Fruit fly (Drosophila melanogaster) whole organism, embryonic: ENCODE results near the gene CG13029.

Source experiments
- Abd-B ChIP-seq: fragments of 200-800 bp; sonication (Bioruptor generic); optimal IDR thresholded peaks from 2 replicates; lab custom pipeline; 2018; ENCODE audit warnings: missing biosample characterization, mild to moderate bottlenecking, missing genetic modification characterization, moderate library complexity
- B-H1 ChIP-seq: fragments of 200-800 bp; sonication (Bioruptor generic); IDR thresholded peaks from 3 replicates; pipeline ENCODE4 v1.3.6; 2022; ENCODE audit warnings: missing biosample characterization, missing genetic modification characterization
- CG10543 ChIP-seq: fragments of 200-800 bp; sonication (Bioruptor generic); optimal IDR thresholded peaks from 3 replicates; lab custom pipeline; 2017; ENCODE audit warnings: missing biosample characterization, mild to moderate bottlenecking, missing genetic modification characterization, moderate library complexity
- CG12071 ChIP-seq: fragments of 200-800 bp; sonication (Bioruptor generic); optimal IDR thresholded peaks from 3 replicates; lab custom pipeline; 2018; ENCODE audit warnings: missing biosample characterization, mild to moderate bottlenecking, missing genetic modification characterization
- CG12942 ChIP-seq: fragments of 200-800 bp; sonication (Bioruptor generic); optimal IDR thresholded peaks from 3 replicates; lab custom pipeline; 2016; ENCODE audit warnings: missing biosample characterization, missing genetic modification characterization
- CG14710 ChIP-seq: fragments of 200-800 bp; sonication (Bioruptor generic); optimal IDR thresholded peaks from 3 replicates; lab custom pipeline; 2019; ENCODE audit warnings: missing biosample characterization, mild to moderate bottlenecking, missing genetic modification characterization, moderate library complexity
- CG16815 ChIP-seq: fragments of 200-800 bp; sonication (Bioruptor generic); optimal IDR thresholded peaks from 3 replicates; lab custom pipeline; 2017; ENCODE audit warnings: missing biosample characterization, mild to moderate bottlenecking, missing genetic modification characterization
- CG2202 ChIP-seq: fragments of 200-800 bp; sonication (Bioruptor generic); optimal IDR thresholded peaks from 2 replicates; lab custom pipeline; 2018; ENCODE audit warnings: missing biosample characterization, mild to moderate bottlenecking, missing genetic modification characterization
- CG2712 ChIP-seq: fragments of 200-800 bp; optimal IDR thresholded peaks from 3 replicates; lab custom pipeline; 2019; ENCODE audit warnings: missing biosample characterization, mild to moderate bottlenecking, missing genetic modification characterization, moderate library complexity
- CG33213 ChIP-seq: fragments of 200-800 bp; sonication (Bioruptor generic); optimal IDR thresholded peaks from 3 replicates; lab custom pipeline; 2016; ENCODE audit warnings: missing biosample characterization, missing genetic modification characterization
- CG34224 ChIP-seq: fragments of 200-800 bp; sonication (Bioruptor generic); IDR thresholded peaks from 3 replicates; pipeline ENCODE4 v1.3.6; 2022; ENCODE audit warnings: missing biosample characterization, missing genetic modification characterization; ENCODE audit not compliant: partially characterized antibody
- CG4820 ChIP-seq: fragments of 200-800 bp; sonication (Bioruptor generic); optimal IDR thresholded peaks from 3 replicates; lab custom pipeline; 2016; ENCODE audit warnings: missing biosample characterization, missing genetic modification characterization
- CG4854 ChIP-seq: fragments of 200-800 bp; sonication (Bioruptor generic); optimal IDR thresholded peaks from 2 replicates; lab custom pipeline; 2016; ENCODE audit warnings: missing biosample characterization, missing genetic modification characterization, inconsistent platforms
- CG5180 ChIP-seq: fragments of 200-800 bp; sonication (Bioruptor generic); optimal IDR thresholded peaks from 3 replicates; lab custom pipeline; 2017; ENCODE audit warnings: missing biosample characterization, missing genetic modification characterization, mild to moderate bottlenecking, moderate library complexity, missing genetic modification reagents
- CoRest ChIP-seq: fragments of 200-800 bp; sonication (Bioruptor generic); optimal IDR thresholded peaks from 3 replicates; lab custom pipeline; 2018; ENCODE audit warnings: missing biosample characterization, mild to moderate bottlenecking, missing genetic modification characterization, moderate library complexity
- Dip2 ChIP-seq: fragments of 200-800 bp; sonication (Bioruptor generic); IDR thresholded peaks from 2 replicates; pipeline ENCODE4 v1.3.6; 2022; ENCODE audit warnings: missing biosample characterization, missing genetic modification characterization
- Doc3 ChIP-seq: fragments of 200-800 bp; sonication (Bioruptor generic); IDR thresholded peaks from 3 replicates; pipeline ENCODE4 v1.3.6; 2022; ENCODE audit warnings: missing biosample characterization, missing genetic modification characterization; ENCODE audit not compliant: partially characterized antibody
- HHEX ChIP-seq: fragments of 200-800 bp; sonication (Bioruptor generic); optimal IDR thresholded peaks from 3 replicates; lab custom pipeline; 2017; ENCODE audit warnings: missing biosample characterization, mild to moderate bottlenecking, missing genetic modification characterization, missing genetic modification reagents
- HLH3B ChIP-seq: fragments of 200-800 bp; sonication (Bioruptor generic); IDR thresholded peaks from 2 replicates; pipeline ENCODE4 v1.3.6; 2022; ENCODE audit warnings: missing biosample characterization, missing genetic modification characterization
- HmgZ ChIP-seq: fragments of 200-800 bp; sonication (Bioruptor generic); optimal IDR thresholded peaks from 2 replicates; lab custom pipeline; 2018; ENCODE audit warnings: missing biosample characterization, mild to moderate bottlenecking, missing genetic modification characterization
- Hr39 ChIP-seq: fragments of >200 bp; optimal IDR thresholded peaks from 2 replicates; lab custom pipeline; 2017
- Hr78 ChIP-seq, 2 experiments: fragments of 200-800 bp in 1 of 2; fragments of >200 bp in 1 of 2; sonication (Bioruptor generic) in 1 of 2; optimal IDR thresholded peaks; 2 replicates each; lab custom pipeline; 2017 to 2019; ENCODE audit warnings: missing biosample characterization in 2 of 2, missing genetic modification characterization in 2 of 2, mild to moderate bottlenecking in 1 of 2, moderate library complexity in 1 of 2
- Oli ChIP-seq: fragments of 200-800 bp; sonication (Bioruptor generic); optimal IDR thresholded peaks from 2 replicates; lab custom pipeline; 2018; ENCODE audit warnings: missing biosample characterization, mild to moderate bottlenecking, missing genetic modification characterization, moderate library complexity
- Pdp1 ChIP-seq, 2 experiments: fragments of 200-800 bp; sonication (Bioruptor generic); optimal IDR thresholded peaks; 3 replicates each; lab custom pipeline; 2016; ENCODE audit warnings: missing biosample characterization in 2 of 2, missing genetic modification characterization in 2 of 2, mild to moderate bottlenecking in 1 of 2, moderate library complexity in 1 of 2
- Ptx1 ChIP-seq: fragments of 200-800 bp; sonication (Bioruptor generic); IDR thresholded peaks from 2 replicates; pipeline ENCODE4 v1.3.6; 2022; ENCODE audit warnings: missing biosample characterization, missing genetic modification characterization
- Ravus ChIP-seq: fragments of 200-800 bp; sonication (Bioruptor generic); IDR thresholded peaks from 2 replicates; pipeline ENCODE4 v1.3.6; 2022; ENCODE audit warnings: missing biosample characterization, missing genetic modification characterization
- ato ChIP-seq: fragments of 200-800 bp; sonication (Bioruptor generic); IDR thresholded peaks from 2 replicates; pipeline ENCODE4 v1.3.6; 2022; ENCODE audit warnings: missing biosample characterization, missing genetic modification characterization; ENCODE audit not compliant: partially characterized antibody
- bigmax ChIP-seq: fragments of 200-800 bp; sonication (Bioruptor generic); optimal IDR thresholded peaks from 2 replicates; lab custom pipeline; 2018; ENCODE audit warnings: missing biosample characterization, mild to moderate bottlenecking, missing genetic modification characterization
- cato ChIP-seq: fragments of 200-800 bp; sonication (Bioruptor generic); optimal IDR thresholded peaks from 2 replicates; lab custom pipeline; 2016; ENCODE audit warnings: missing biosample characterization, missing genetic modification characterization, borderline replicate concordance
- corto ChIP-seq: fragments of 200-800 bp; sonication (Bioruptor generic); optimal IDR thresholded peaks from 2 replicates; lab custom pipeline; 2016; ENCODE audit warnings: missing biosample characterization, mild to moderate bottlenecking, missing genetic modification characterization, moderate library complexity
- gcm ChIP-seq: fragments of 200-800 bp; sonication (Bioruptor generic); optimal IDR thresholded peaks from 2 replicates; lab custom pipeline; 2019; ENCODE audit warnings: missing biosample characterization, mild to moderate bottlenecking, missing genetic modification characterization, moderate library complexity
- gcm2 ChIP-seq: fragments of 200-800 bp; sonication (Bioruptor generic); optimal IDR thresholded peaks from 2 replicates; lab custom pipeline; 2016; ENCODE audit warnings: missing biosample characterization, missing genetic modification characterization
- gt ChIP-seq: fragments of 200-800 bp; sonication (Bioruptor generic); IDR thresholded peaks from 2 replicates; pipeline ENCODE4 v1.3.6; 2022; ENCODE audit warnings: missing biosample characterization, missing genetic modification characterization
- hth ChIP-seq: fragments of >200 bp; optimal IDR thresholded peaks from 2 replicates; lab custom pipeline; 2017; ENCODE audit warnings: inconsistent platforms
- mirr ChIP-seq: fragments of 200-800 bp; sonication (Bioruptor generic); optimal IDR thresholded peaks from 3 replicates; lab custom pipeline; 2018; ENCODE audit warnings: missing biosample characterization, mild to moderate bottlenecking, missing genetic modification characterization
- nerfin-2 ChIP-seq: fragments of 200-800 bp; sonication (Bioruptor generic); IDR thresholded peaks from 2 replicates; pipeline ENCODE4 v1.3.6; 2022; ENCODE audit warnings: missing biosample characterization, missing genetic modification characterization; ENCODE audit not compliant: partially characterized antibody
- nmo ChIP-seq: fragments of 200-800 bp; sonication (Bioruptor generic); optimal IDR thresholded peaks from 2 replicates; lab custom pipeline; 2018; ENCODE audit warnings: missing biosample characterization, mild to moderate bottlenecking, missing genetic modification characterization, moderate library complexity
- pan ChIP-seq, 4 experiments: fragments of >200 bp in 3 of 4; fragments of 200-800 bp in 1 of 4; sonication (Bioruptor generic) in 1 of 4; optimal IDR thresholded peaks in 3 of 4; IDR thresholded peaks in 1 of 4; 2 replicates each; pipeline versions ENCODE4 v1.3.6 to Lab custom; 2017 to 2022; ENCODE audit warnings: missing biosample characterization in 2 of 4, missing genetic modification characterization in 2 of 4, mixed read lengths in 1 of 4
- salm ChIP-seq: fragments of 200-800 bp; sonication (Bioruptor generic); optimal IDR thresholded peaks from 2 replicates; lab custom pipeline; 2018; ENCODE audit warnings: missing biosample characterization, mild to moderate bottlenecking, missing genetic modification characterization
- schlank ChIP-seq: fragments of 200-800 bp; sonication (Bioruptor generic); optimal IDR thresholded peaks from 2 replicates; lab custom pipeline; 2018; ENCODE audit warnings: missing biosample characterization, mild to moderate bottlenecking, missing genetic modification characterization
- sd ChIP-seq: fragments of 200-800 bp; sonication (Bioruptor generic); optimal IDR thresholded peaks from 3 replicates; lab custom pipeline; 2018; ENCODE audit warnings: missing biosample characterization, mild to moderate bottlenecking, missing genetic modification characterization, moderate library complexity
- sima ChIP-seq: fragments of 200-800 bp; sonication (Bioruptor generic); optimal IDR thresholded peaks from 2 replicates; lab custom pipeline; 2016; ENCODE audit warnings: missing biosample characterization, missing genetic modification characterization
- slou ChIP-seq: fragments of 200-800 bp; sonication (Bioruptor generic); optimal IDR thresholded peaks from 3 replicates; lab custom pipeline; 2016; ENCODE audit warnings: missing biosample characterization, missing genetic modification characterization
- sob ChIP-seq: fragments of 200-800 bp; sonication (Bioruptor generic); IDR thresholded peaks from 2 replicates; pipeline ENCODE4 v1.3.6; 2022; ENCODE audit warnings: missing biosample characterization, missing genetic modification characterization
- stc ChIP-seq: fragments of 200-800 bp; sonication (Bioruptor generic); IDR thresholded peaks from 2 replicates; pipeline ENCODE4 v1.3.6; 2022; ENCODE audit warnings: missing biosample characterization, missing genetic modification characterization
- unc-4 ChIP-seq: fragments of 200-800 bp; sonication (Bioruptor generic); IDR thresholded peaks from 2 replicates; pipeline ENCODE4 v1.3.6; 2022; ENCODE audit warnings: missing biosample characterization, missing genetic modification characterization; ENCODE audit not compliant: partially characterized antibody
- vvl ChIP-seq: fragments of 200-800 bp; sonication (Bioruptor generic); IDR thresholded peaks from 2 replicates; pipeline ENCODE4 v1.3.6; 2022; ENCODE audit warnings: missing biosample characterization, missing genetic modification characterization
- z ChIP-seq: fragments of 200-800 bp; sonication (Bioruptor generic); IDR thresholded peaks from 3 replicates; pipeline ENCODE4 v1.3.6; 2022; ENCODE audit warnings: missing biosample characterization, missing genetic modification characterization
- zfh2 ChIP-seq: fragments of 200-800 bp; sonication (Bioruptor generic); optimal IDR thresholded peaks from 2 replicates; lab custom pipeline; 2016; ENCODE audit warnings: missing biosample characterization, missing genetic modification characterization

The CG13029 gene

DNA sequence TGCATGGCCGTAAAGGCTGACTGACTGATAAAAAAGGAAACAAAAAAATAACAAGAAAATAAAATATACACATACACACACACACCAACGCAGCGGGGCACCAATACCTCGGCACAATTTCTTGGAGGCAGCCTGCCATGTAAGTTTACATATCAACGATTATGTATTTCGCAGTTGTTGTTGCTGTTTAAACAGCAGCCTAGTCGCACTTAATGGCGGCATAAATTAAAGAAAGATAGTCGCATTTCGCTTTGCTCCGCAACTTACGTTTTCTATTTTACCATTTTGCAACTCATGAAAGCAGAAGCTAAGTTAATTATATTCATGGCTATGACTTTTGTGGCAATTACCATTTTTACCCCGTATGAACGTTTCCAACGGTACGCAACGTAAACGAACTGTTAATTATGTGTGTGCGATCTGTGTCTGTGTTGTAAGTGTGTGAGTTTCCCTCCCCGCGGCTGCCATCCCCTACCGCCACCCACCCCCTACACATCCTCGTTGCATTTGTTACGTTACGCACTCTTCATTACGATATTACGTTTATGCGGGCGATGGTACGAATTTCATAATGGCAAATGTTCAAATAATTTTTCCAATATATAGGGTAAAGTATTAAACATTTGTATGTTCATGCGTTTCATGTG lies 5.9 kb upstream of the CG13029 start (continued):
- no peak for TF ChIP-seq nmo (GFP tag; lab: Kevin White, UChicago)
- no peak for TF ChIP-seq HLH3B (GFP tag; lab: Robert Waterston, UW)
- TF ChIP-seq Ravus (GFP tag; lab: Robert Waterston, UW), result no peak
- no peak for TF ChIP-seq Hr39
- no peak for TF ChIP-seq sima (GFP tag; lab: Kevin White, UChicago)
- no peak for TF ChIP-seq nerfin-2
- no peak; the same call in 2 of the 3 replicates for TF ChIP-seq B-H1 (GFP tag; lab: Robert Waterston, UW)
- TF ChIP-seq Pdp1 (GFP tag; optimal IDR thresholded peaks at IDR 0.05; lab: Kevin White, UChicago), result peak in 1 of 2 experiments; percentile 38
- TF ChIP-seq HmgZ (tag; lab: Kevin White, UChicago), result no peak
- TF ChIP-seq CG4820 (GFP tag; lab: Kevin White, UChicago), result peak; percentile 50
- TF ChIP-seq CoRest (tag; lab: Kevin White, UChicago), result no peak
- no peak for TF ChIP-seq CG5180 (GFP tag; lab: Kevin White, UChicago)
- TF ChIP-seq CG12942 (GFP tag; lab: Kevin White, UChicago), result no peak
- TF ChIP-seq CG16815, result no peak
- TF ChIP-seq CG33213, result no peak
- TF ChIP-seq Doc3 (GFP tag; lab: Robert Waterston, UW), result no peak
- no peak for TF ChIP-seq zfh2 (GFP tag; lab: Kevin White, UChicago)
- no peak for TF ChIP-seq CG2712 (tag; lab: Kevin White, UChicago)
- TF ChIP-seq stc (GFP tag; lab: Robert Waterston, UW), result no peak
- no peak for TF ChIP-seq corto (GFP tag; lab: Kevin White, UChicago)
- no peak for TF ChIP-seq salm (tag; lab: Kevin White, UChicago)
- no peak for TF ChIP-seq gt (GFP tag; lab: Robert Waterston, UW)
- TF ChIP-seq CG12071 (GFP tag; lab: Kevin White, UChicago), result no peak
- TF ChIP-seq unc-4, result no peak
- TF ChIP-seq HHEX, result no peak
- no peak for TF ChIP-seq z
- no peak for TF ChIP-seq gcm2 (GFP tag; lab: Kevin White, UChicago)
- no peak for TF ChIP-seq CG4854 (GFP tag; lab: Kevin White, UChicago)
- TF ChIP-seq Dip2 (GFP tag; lab: Robert Waterston, UW), result no peak
- no peak for TF ChIP-seq pan (optimal IDR thresholded peaks at IDR 0.05; lab: Kevin White, UChicago)
- no peak for TF ChIP-seq pan (GFP tag; optimal IDR thresholded peaks at IDR 0.05 in 1 of 2, IDR thresholded peaks at IDR 0.05 in 1 of 2)
- no peak for TF ChIP-seq schlank (tag; lab: Kevin White, UChicago)
- TF ChIP-seq CG10543 (GFP tag; lab: Kevin White, UChicago), result no peak
- no peak for TF ChIP-seq ato
- no peak for TF ChIP-seq CG2202 (tag; lab: Kevin White, UChicago)
- no peak for TF ChIP-seq bigmax (GFP tag; lab: Kevin White, UChicago)
- TF ChIP-seq mirr (GFP tag; lab: Kevin White, UChicago), result no peak
- TF ChIP-seq sd (tag; lab: Kevin White, UChicago), result no peak
- TF ChIP-seq slou, result no peak
- no peak for TF ChIP-seq Abd-B (GFP tag; lab: Kevin White, UChicago)
- TF ChIP-seq gcm (GFP tag; lab: Kevin White, UChicago), result peak; percentile 57
- no peak for TF ChIP-seq Hr78 (GFP tag; optimal IDR thresholded peaks at IDR 0.05; lab: Kevin White, UChicago)
- TF ChIP-seq vvl (GFP tag; lab: Robert Waterston, UW), result peak; percentile 62; the same call in 1 of the 2 replicates
- TF ChIP-seq Oli (tag; lab: Kevin White, UChicago), result no peak
- no peak for TF ChIP-seq hth (lab: Kevin White, UChicago)
- no peak for TF ChIP-seq cato
- no peak for TF ChIP-seq Ptx1 (GFP tag; lab: Robert Waterston, UW)
- TF ChIP-seq CG14710 (tag; lab: Kevin White, UChicago), result no peak
- TF ChIP-seq CG34224 (GFP tag; lab: Robert Waterston, UW), result peak; percentile 28; the same call in 1 of the 3 replicates
- TF ChIP-seq sob (GFP tag; lab: Robert Waterston, UW), result 0 out of 2 replicates have a peak, but pooled peaks have one; percentile 34
